Fruit fly (Drosophila melanogaster) whole organism, embryonic: Measurements from ENCODE around the gene CG34305.

Experiments used
- Atf-2 ChIP-seq: fragments of 200-800 bp; sonication (Bioruptor generic); optimal IDR thresholded peaks from 2 replicates; lab custom pipeline; 2016; ENCODE audit warnings: missing biosample characterization, missing genetic modification characterization
- Atf6 ChIP-seq: fragments of 200-800 bp; sonication (Bioruptor generic); IDR thresholded peaks from 2 replicates; pipeline ENCODE4 v1.3.6; 2022; ENCODE audit warnings: missing biosample characterization, missing genetic modification characterization
- CG11560 ChIP-seq: fragments of 200-800 bp; sonication (Bioruptor generic); IDR thresholded peaks from 3 replicates; pipeline ENCODE4 v1.3.6; 2022; ENCODE audit warnings: missing biosample characterization, missing genetic modification characterization
- CG12104 ChIP-seq: fragments of 200-800 bp; sonication (Bioruptor generic); optimal IDR thresholded peaks from 3 replicates; lab custom pipeline; 2016; ENCODE audit warnings: missing biosample characterization, missing genetic modification characterization
- CG12236 ChIP-seq: fragments of 200-800 bp; sonication (Bioruptor generic); optimal IDR thresholded peaks from 2 replicates; lab custom pipeline; 2016; ENCODE audit warnings: missing biosample characterization, missing genetic modification characterization
- CG12391 ChIP-seq: fragments of 200-800 bp; sonication (Bioruptor generic); optimal IDR thresholded peaks from 3 replicates; lab custom pipeline; 2018; ENCODE audit warnings: missing biosample characterization, mild to moderate bottlenecking, missing genetic modification characterization, moderate library complexity
- CG12769 ChIP-seq: fragments of 200-800 bp; sonication (Bioruptor generic); optimal IDR thresholded peaks from 2 replicates; lab custom pipeline; 2019; ENCODE audit warnings: missing biosample characterization, mild to moderate bottlenecking, missing genetic modification characterization, moderate library complexity
- CG14441 ChIP-seq: fragments of 200-800 bp; sonication (Bioruptor generic); IDR thresholded peaks from 2 replicates; pipeline ENCODE4 v1.3.6; 2022; ENCODE audit warnings: missing biosample characterization, missing genetic modification characterization
- CG1529 ChIP-seq: fragments of 200-800 bp; sonication (Bioruptor generic); optimal IDR thresholded peaks from 3 replicates; lab custom pipeline; 2018; ENCODE audit warnings: missing biosample characterization, missing genetic modification characterization
- CG1602 ChIP-seq: fragments of 200-800 bp; sonication (Bioruptor generic); optimal IDR thresholded peaks from 3 replicates; lab custom pipeline; 2016; ENCODE audit warnings: missing biosample characterization, missing genetic modification characterization
- CG17361 ChIP-seq: fragments of 200-800 bp; sonication (Bioruptor generic); IDR thresholded peaks from 3 replicates; pipeline ENCODE4 v1.3.6; 2022; ENCODE audit warnings: missing biosample characterization, missing genetic modification characterization
- CG17802 ChIP-seq: fragments of 200-800 bp; sonication (Bioruptor generic); optimal IDR thresholded peaks from 2 replicates; lab custom pipeline; 2018; ENCODE audit warnings: missing biosample characterization, mild to moderate bottlenecking, missing genetic modification characterization, moderate library complexity
- CG18619 ChIP-seq: fragments of 200-800 bp; sonication (Bioruptor generic); optimal IDR thresholded peaks from 3 replicates; lab custom pipeline; 2017; ENCODE audit warnings: missing biosample characterization, mild to moderate bottlenecking, missing genetic modification characterization
- CG2129 ChIP-seq: fragments of 200-800 bp; sonication (Bioruptor generic); IDR thresholded peaks from 2 replicates; pipeline ENCODE4 v1.3.6; 2022; ENCODE audit warnings: missing biosample characterization, missing genetic modification characterization; ENCODE audit not compliant: partially characterized antibody
- CG3065 ChIP-seq: fragments of 200-800 bp; sonication (Bioruptor generic); optimal IDR thresholded peaks from 2 replicates; lab custom pipeline; 2016; ENCODE audit warnings: missing biosample characterization, missing genetic modification characterization
- CG6765 ChIP-seq: fragments of 200-800 bp; sonication (Bioruptor generic); optimal IDR thresholded peaks from 3 replicates; lab custom pipeline; 2017; ENCODE audit warnings: missing biosample characterization, mild to moderate bottlenecking, missing genetic modification characterization
- CG7786 ChIP-seq: fragments of 200-800 bp; sonication (Bioruptor generic); optimal IDR thresholded peaks from 2 replicates; lab custom pipeline; 2016; ENCODE audit warnings: missing biosample characterization, missing genetic modification characterization
- CG9437 ChIP-seq: fragments of 200-800 bp; sonication (Bioruptor generic); optimal IDR thresholded peaks from 2 replicates; lab custom pipeline; 2018; ENCODE audit warnings: missing biosample characterization, mild to moderate bottlenecking, missing genetic modification characterization
- CG9876 ChIP-seq: fragments of 200-800 bp; sonication (Bioruptor generic); optimal IDR thresholded peaks from 2 replicates; lab custom pipeline; 2016; ENCODE audit warnings: missing biosample characterization, missing genetic modification characterization
- CoRest ChIP-seq: fragments of 200-800 bp; sonication (Bioruptor generic); optimal IDR thresholded peaks from 3 replicates; lab custom pipeline; 2018; ENCODE audit warnings: missing biosample characterization, mild to moderate bottlenecking, missing genetic modification characterization, moderate library complexity
- Dp ChIP-seq: fragments of 200-800 bp; sonication (Bioruptor generic); optimal IDR thresholded peaks from 2 replicates; lab custom pipeline; 2018; ENCODE audit warnings: missing biosample characterization, mild to moderate bottlenecking, missing genetic modification characterization, moderate library complexity
- Gug ChIP-seq: fragments of 200-800 bp; sonication (Bioruptor generic); IDR thresholded peaks from 4 replicates; pipeline ENCODE4 v1.3.6; 2022; ENCODE audit warnings: missing biosample characterization, missing genetic modification characterization
- H2.0 ChIP-seq: fragments of 200-800 bp; sonication (Bioruptor generic); IDR thresholded peaks from 2 replicates; pipeline ENCODE4 v1.3.6; 2022; ENCODE audit warnings: missing biosample characterization, missing genetic modification characterization
- HLHmδ ChIP-seq: fragments of 200-800 bp; sonication (Bioruptor generic); optimal IDR thresholded peaks from 2 replicates; lab custom pipeline; 2018; ENCODE audit warnings: missing biosample characterization, mild to moderate bottlenecking, missing genetic modification characterization, moderate library complexity
- Hey ChIP-seq: fragments of 200-800 bp; sonication (Bioruptor generic); optimal IDR thresholded peaks from 3 replicates; lab custom pipeline; 2018; ENCODE audit warnings: missing biosample characterization, mild to moderate bottlenecking, missing genetic modification characterization
- Mad ChIP-seq: fragments of 200-800 bp; sonication (Bioruptor generic); optimal IDR thresholded peaks from 2 replicates; lab custom pipeline; 2016; ENCODE audit warnings: missing biosample characterization, missing genetic modification characterization
- NK7.1 ChIP-seq: fragments of 200-800 bp; sonication (Bioruptor generic); optimal IDR thresholded peaks from 3 replicates; lab custom pipeline; 2016; ENCODE audit warnings: missing biosample characterization, missing genetic modification characterization
- Rx ChIP-seq: fragments of 200-800 bp; sonication (Bioruptor generic); IDR thresholded peaks from 2 replicates; pipeline ENCODE4 v1.3.6; 2022; ENCODE audit warnings: missing biosample characterization, missing genetic modification characterization
- Six4 ChIP-seq: fragments of 200-800 bp; sonication (Bioruptor generic); optimal IDR thresholded peaks from 2 replicates; lab custom pipeline; 2016; ENCODE audit warnings: missing biosample characterization, missing genetic modification characterization
- Xrp1 ChIP-seq: fragments of 200-800 bp; sonication (Bioruptor generic); IDR thresholded peaks from 2 replicates; pipeline ENCODE4 v1.3.6; 2022; ENCODE audit warnings: missing biosample characterization, missing genetic modification characterization
- ap ChIP-seq: fragments of 200-800 bp; sonication (Bioruptor generic); IDR thresholded peaks from 2 replicates; pipeline ENCODE4 v1.3.6; 2022; ENCODE audit warnings: missing biosample characterization, missing genetic modification characterization
- cas ChIP-seq: fragments of 200-800 bp; sonication (Bioruptor generic); IDR thresholded peaks from 2 replicates; pipeline ENCODE4 v1.3.6; 2022; ENCODE audit warnings: missing biosample characterization, missing genetic modification characterization
- dimm ChIP-seq: fragments of 200-800 bp; sonication (Bioruptor generic); IDR thresholded peaks from 2 replicates; pipeline ENCODE4 v1.3.6; 2022; ENCODE audit warnings: missing biosample characterization, missing genetic modification characterization
- dpn ChIP-seq, 2 experiments: fragments of 200-800 bp; sonication (Bioruptor generic); optimal IDR thresholded peaks; 3 replicates each; lab custom pipeline; 2016; ENCODE audit warnings: missing biosample characterization in 2 of 2, missing genetic modification characterization in 2 of 2
- en ChIP-seq: fragments of 200-800 bp; sonication (Bioruptor generic); optimal IDR thresholded peaks from 2 replicates; lab custom pipeline; 2016; ENCODE audit warnings: missing biosample characterization, missing genetic modification characterization
- ham ChIP-seq: fragments of 200-800 bp; sonication (Bioruptor generic); IDR thresholded peaks from 2 replicates; pipeline ENCODE4 v1.3.6; 2022; ENCODE audit warnings: missing biosample characterization, missing genetic modification characterization
- hbn ChIP-seq: fragments of 200-800 bp; sonication (Bioruptor generic); IDR thresholded peaks from 2 replicates; pipeline ENCODE4 v1.3.6; 2022; ENCODE audit warnings: missing biosample characterization, missing genetic modification characterization; ENCODE audit not compliant: partially characterized antibody
- hth ChIP-seq: fragments of >200 bp; optimal IDR thresholded peaks from 2 replicates; lab custom pipeline; 2017; ENCODE audit warnings: inconsistent platforms
- ken ChIP-seq: fragments of 200-800 bp; sonication (Bioruptor generic); IDR thresholded peaks from 3 replicates; pipeline ENCODE4 v1.3.6; 2022; ENCODE audit warnings: missing biosample characterization, missing genetic modification characterization
- lbe ChIP-seq: fragments of 200-800 bp; sonication (Bioruptor generic); optimal IDR thresholded peaks from 2 replicates; lab custom pipeline; 2016; ENCODE audit warnings: missing biosample characterization, mild to moderate bottlenecking, missing genetic modification characterization
- mld ChIP-seq: fragments of 200-800 bp; sonication (Bioruptor generic); IDR thresholded peaks from 3 replicates; pipeline ENCODE4 v1.3.6; 2022; ENCODE audit warnings: missing biosample characterization, missing genetic modification characterization; ENCODE audit not compliant: partially characterized antibody
- nau ChIP-seq: fragments of 200-800 bp; sonication (Bioruptor generic); optimal IDR thresholded peaks from 3 replicates; lab custom pipeline; 2017; ENCODE audit warnings: missing biosample characterization, mild to moderate bottlenecking, missing genetic modification characterization, missing genetic modification reagents
- nerfin-1 ChIP-seq: fragments of 200-800 bp; sonication (Bioruptor generic); optimal IDR thresholded peaks from 3 replicates; lab custom pipeline; 2019; ENCODE audit warnings: missing biosample characterization, mild to moderate bottlenecking, missing genetic modification characterization, moderate library complexity
- oc ChIP-seq: fragments of 200-800 bp; sonication (Bioruptor generic); optimal IDR thresholded peaks from 2 replicates; lab custom pipeline; 2018; ENCODE audit warnings: missing biosample characterization, mild to moderate bottlenecking, missing genetic modification characterization, moderate library complexity
- sc ChIP-seq, 3 experiments: fragments of >200 bp in 2 of 3; fragments of 200-800 bp in 1 of 3; sonication (Bioruptor generic) in 1 of 3; optimal IDR thresholded peaks; 2 replicates in 2 of 3; 3 replicates in 1 of 3; lab custom pipeline; 2017; ENCODE audit warnings: mild to moderate bottlenecking in 1 of 3, missing biosample characterization in 1 of 3, missing genetic modification characterization in 1 of 3, missing genetic modification reagents in 1 of 3
- sens ChIP-seq: fragments of 200-800 bp; sonication (Bioruptor generic); peaks from one replicate; lab custom pipeline; 2016; ENCODE audit warnings: missing biosample characterization, missing genetic modification characterization
- so ChIP-seq: fragments of 200-800 bp; sonication (Bioruptor generic); IDR thresholded peaks from 3 replicates; pipeline ENCODE4 v1.3.6; 2022; ENCODE audit warnings: missing biosample characterization, missing genetic modification characterization
- twi ChIP-seq: fragments of 200-800 bp; optimal IDR thresholded peaks from 2 replicates; lab custom pipeline; 2019; ENCODE audit warnings: missing biosample characterization, mild to moderate bottlenecking, missing genetic modification characterization, moderate library complexity
- tx ChIP-seq: fragments of 200-800 bp; sonication (Bioruptor generic); optimal IDR thresholded peaks from 2 replicates; lab custom pipeline; 2016; ENCODE audit warnings: missing biosample characterization, missing genetic modification characterization
- vfl ChIP-seq: fragments of 200-800 bp; sonication (Bioruptor generic); optimal IDR thresholded peaks from 2 replicates; lab custom pipeline; 2016; ENCODE audit warnings: missing biosample characterization, missing genetic modification characterization
- z ChIP-seq: fragments of 200-800 bp; sonication (Bioruptor generic); IDR thresholded peaks from 3 replicates; pipeline ENCODE4 v1.3.6; 2022; ENCODE audit warnings: missing biosample characterization, missing genetic modification characterization

CG34305 gene

dm6 chr3R:4214038-4214437 lies 28.9 kb downstream of the CG34305 start (continued):
- TF ChIP-seq NK7.1 (peak; percentile 47), vfl (GFP tag; lab: Kevin White, UChicago) (no peak), CG9437 (GFP tag; lab: Kevin White, UChicago) (peak; percentile 39), lbe (GFP tag; lab: Kevin White, UChicago) (no peak), Six4 (GFP tag; lab: Kevin White, UChicago) (peak; percentile 64), cas (no peak), CG9876 (GFP tag; lab: Kevin White, UChicago) (peak; percentile 54), HLHmδ (no peak), Hey (tag; lab: Kevin White, UChicago) (peak; percentile 16), Atf-2 (GFP tag; lab: Kevin White, UChicago) (peak; percentile 59), ken (peak; percentile 85), nau (GFP tag; lab: Kevin White, UChicago) (peak; percentile 66), CG2129 (GFP tag; lab: Robert Waterston, UW) (no peak), CG7786 (GFP tag; lab: Kevin White, UChicago) (peak; percentile 65), CG1529 (GFP tag; lab: Kevin White, UChicago) (peak; percentile 62), dimm (GFP tag; lab: Robert Waterston, UW) (peak; percentile 77), H2.0 (peak; percentile 85), oc (tag; lab: Kevin White, UChicago) (peak; percentile 79), z (GFP tag; lab: Robert Waterston, UW) (0 out of 3 replicates have a peak, but pooled peaks have one; percentile 51), CoRest (tag; lab: Kevin White, UChicago) (peak; percentile 68), CG1602 (GFP tag; lab: Kevin White, UChicago) (peak; percentile 65), CG12391 (tag; lab: Kevin White, UChicago) (no peak), ham (GFP tag; lab: Robert Waterston, UW) (peak; percentile 50; the same call in 1 of the 2 replicates), Xrp1 (GFP tag; lab: Robert Waterston, UW) (peak; percentile 84), CG12236 (GFP tag; lab: Kevin White, UChicago) (peak; percentile 27), Dp (no peak), twi (no peak), Gug (GFP tag; lab: Robert Waterston, UW) (peak; percentile 87), CG18619 (GFP tag; lab: Kevin White, UChicago) (peak; percentile 61), so (peak; percentile 88), hbn (GFP tag; lab: Robert Waterston, UW) (no peak), CG11560 (tag; lab: Robert Waterston, UW) (peak; percentile 68; the same call in 2 of the 3 replicates), en (GFP tag; lab: Kevin White, UChicago) (peak; percentile 46), ap (GFP tag; lab: Robert Waterston, UW) (peak; percentile 83), CG17802 (tag; lab: Kevin White, UChicago) (peak; percentile 45), Atf6 (GFP tag; lab: Robert Waterston, UW) (peak; percentile 72; the same call in 1 of the 2 replicates), sc (optimal IDR thresholded peaks at IDR 0.05; lab: Kevin White, UChicago) (no peak), sc (GFP tag; optimal IDR thresholded peaks at IDR 0.05; lab: Kevin White, UChicago) (peak; percentile 65), CG12769 (tag; lab: Kevin White, UChicago) (peak; percentile 86), CG6765 (no peak), CG17361 (GFP tag; lab: Robert Waterston, UW) (peak; percentile 68; the same call in 1 of the 3 replicates), Rx (GFP tag; lab: Robert Waterston, UW) (peak; percentile 90), dpn (GFP tag; optimal IDR thresholded peaks at IDR 0.05; lab: Kevin White, UChicago) (peak; percentile 58 to 86), CG3065 (GFP tag; lab: Kevin White, UChicago) (no peak), tx (GFP tag; lab: Kevin White, UChicago) (peak; percentile 57), Mad (GFP tag; lab: Kevin White, UChicago) (peak; percentile 29), CG14441 (GFP tag; lab: Robert Waterston, UW) (peak; percentile 92), mld (GFP tag; lab: Robert Waterston, UW) (no peak), hth (lab: Kevin White, UChicago) (no peak), CG12104 (GFP tag; lab: Kevin White, UChicago) (peak; percentile 20), nerfin-1 (tag; lab: Kevin White, UChicago) (peak; percentile 57), sens (GFP tag; lab: Kevin White, UChicago) (peak; percentile 95)
